Fruit fly (Drosophila melanogaster) whole organism, pupa: ENCODE data around the gene Cp7Fb.
A peak's percentile ranks its signal among the peaks of the same experiment; 100 is the strongest.

ENCODE experiments used
- CG10348 ChIP-seq: fragments of 200-800 bp; sonication (Bioruptor generic); IDR thresholded peaks from 2 replicates; pipeline ENCODE4 v1.3.6; 2022; ENCODE audit warnings: missing biosample characterization, missing genetic modification characterization
- CG12605 ChIP-seq: fragments of 200-800 bp; sonication (Bioruptor generic); IDR thresholded peaks from 2 replicates; pipeline ENCODE4 v1.3.6; 2022; ENCODE audit warnings: missing biosample characterization, missing genetic modification characterization
- CG13204 ChIP-seq: fragments of 200-800 bp; sonication (Bioruptor generic); optimal IDR thresholded peaks from 2 replicates; lab custom pipeline; 2018; ENCODE audit warnings: missing biosample characterization, mild to moderate bottlenecking, missing genetic modification characterization, moderate library complexity
- CG14655 ChIP-seq: fragments of 200-800 bp; sonication (Bioruptor generic); optimal IDR thresholded peaks from 3 replicates; lab custom pipeline; 2017; ENCODE audit warnings: mild to moderate bottlenecking, missing biosample characterization, missing genetic modification reagents, missing genetic modification characterization
- CG15710 ChIP-seq: fragments of 200-800 bp; sonication (Bioruptor generic); optimal IDR thresholded peaks from 2 replicates; lab custom pipeline; 2018; ENCODE audit warnings: missing biosample characterization, mild to moderate bottlenecking, missing genetic modification characterization, moderate library complexity
- CG17806 ChIP-seq: fragments of 200-800 bp; sonication (Bioruptor generic); optimal IDR thresholded peaks from 2 replicates; lab custom pipeline; 2018; ENCODE audit warnings: missing biosample characterization, mild to moderate bottlenecking, missing genetic modification characterization, moderate library complexity
- CG32121 ChIP-seq: fragments of 200-800 bp; sonication (Bioruptor generic); IDR thresholded peaks from 2 replicates; pipeline ENCODE4 v1.3.6; 2022; ENCODE audit warnings: missing biosample characterization, missing genetic modification characterization
- CG34367 ChIP-seq: fragments of 200-800 bp; sonication (Bioruptor generic); optimal IDR thresholded peaks from 2 replicates; lab custom pipeline; 2018; ENCODE audit warnings: missing biosample characterization, mild to moderate bottlenecking, missing genetic modification characterization
- CG4496 ChIP-seq: fragments of 200-800 bp; sonication (Bioruptor generic); IDR thresholded peaks from 3 replicates; pipeline ENCODE4 v1.3.6; 2022; ENCODE audit warnings: missing biosample characterization, missing genetic modification characterization
- CG8159 ChIP-seq: fragments of 200-800 bp; sonication (Bioruptor generic); optimal IDR thresholded peaks from 3 replicates; lab custom pipeline; 2018; ENCODE audit warnings: missing biosample characterization, mild to moderate bottlenecking, missing genetic modification characterization, moderate library complexity
- CG8301 ChIP-seq: fragments of 200-800 bp; sonication (Bioruptor generic); optimal IDR thresholded peaks from 2 replicates; lab custom pipeline; 2018; ENCODE audit warnings: missing biosample characterization, mild to moderate bottlenecking, missing genetic modification characterization
- CG9948 ChIP-seq: fragments of 200-800 bp; sonication (Bioruptor generic); optimal IDR thresholded peaks from 2 replicates; lab custom pipeline; 2018; ENCODE audit warnings: missing biosample characterization, mild to moderate bottlenecking, missing genetic modification characterization, moderate library complexity
- D1 ChIP-seq: fragments of 200-800 bp; sonication (Bioruptor generic); optimal IDR thresholded peaks from 2 replicates; lab custom pipeline; 2018; ENCODE audit warnings: missing biosample characterization, mild to moderate bottlenecking, missing genetic modification characterization, moderate library complexity
- EcR ChIP-seq: fragments of 200-800 bp; sonication (Bioruptor generic); optimal IDR thresholded peaks from 3 replicates; lab custom pipeline; 2019; ENCODE audit warnings: missing biosample characterization, missing genetic modification characterization, mild to moderate bottlenecking, moderate library complexity, missing genetic modification reagents
- Ets98B ChIP-seq: fragments of 200-800 bp; sonication (Bioruptor generic); IDR thresholded peaks from 2 replicates; pipeline ENCODE4 v1.3.6; 2022; ENCODE audit warnings: missing biosample characterization, missing genetic modification characterization
- Pif1A ChIP-seq: fragments of 200-800 bp; sonication (Bioruptor generic); optimal IDR thresholded peaks from 3 replicates; lab custom pipeline; 2016; ENCODE audit warnings: missing biosample characterization, missing genetic modification characterization
- Pif1B ChIP-seq: fragments of 200-800 bp; sonication (Bioruptor generic); optimal IDR thresholded peaks from 3 replicates; lab custom pipeline; 2016; ENCODE audit warnings: missing biosample characterization, missing genetic modification characterization
- Snoo ChIP-seq: fragments of 200-800 bp; sonication (Bioruptor generic); optimal IDR thresholded peaks from 3 replicates; lab custom pipeline; 2017; ENCODE audit warnings: missing biosample characterization, mild to moderate bottlenecking, missing genetic modification characterization, inconsistent platforms
- fd96Ca ChIP-seq: fragments of 200-800 bp; sonication (Bioruptor generic); IDR thresholded peaks from 3 replicates; pipeline ENCODE4 v1.3.6; 2022; ENCODE audit warnings: missing biosample characterization, missing genetic modification characterization
- gl ChIP-seq: fragments of 200-800 bp; sonication (Bioruptor generic); optimal IDR thresholded peaks from 2 replicates; lab custom pipeline; 2018; ENCODE audit warnings: missing biosample characterization, mild to moderate bottlenecking, missing genetic modification characterization
- rn ChIP-seq: fragments of 200-800 bp; sonication (Bioruptor generic); IDR thresholded peaks from 2 replicates; pipeline ENCODE4 v1.3.6; 2022; ENCODE audit warnings: missing biosample characterization, missing genetic modification characterization

Gene Cp7Fb

dm6 chrX:8473339-8473887 is at the start of gene Cp7Fb:
Gene Cp7Fb, plus strand, starts transcription at chrX:8473837.
- no peak for TF ChIP-seq CG13204 (GFP tag; lab: Kevin White, UChicago)
- TF ChIP-seq gl (tag; lab: Kevin White, UChicago) = no peak
- no peak for TF ChIP-seq CG9948 (tag; lab: Kevin White, UChicago)
- no peak for TF ChIP-seq D1 (tag; lab: Kevin White, UChicago)
- TF ChIP-seq CG17806 (tag; lab: Kevin White, UChicago) = no peak
- no peak for TF ChIP-seq CG32121 (GFP tag; lab: Robert Waterston, UW)
- TF ChIP-seq CG10348 (GFP tag; lab: Robert Waterston, UW) = no peak
- no peak for TF ChIP-seq fd96Ca (GFP tag; lab: Robert Waterston, UW)
- TF ChIP-seq CG12605 = no peak
- no peak for TF ChIP-seq EcR (GFP tag; lab: Kevin White, UChicago)
- no peak for TF ChIP-seq Pif1A (GFP tag; lab: Kevin White, UChicago)
- TF ChIP-seq Pif1B = no peak
- no peak for TF ChIP-seq rn
- TF ChIP-seq Ets98B (GFP tag; lab: Robert Waterston, UW) = no peak
- TF ChIP-seq CG8301 (tag; lab: Kevin White, UChicago) = no peak
- no peak for TF ChIP-seq Snoo (tag; lab: Kevin White, UChicago)
- TF ChIP-seq, all 21 proteins: peak for 0

- TF ChIP-seq CG32121 (GFP tag; lab: Robert Waterston, UW) (no peak), CG8301 (tag; lab: Kevin White, UChicago) (no peak), CG14655 (GFP tag; lab: Kevin White, UChicago) (no peak), CG34367 (tag; lab: Kevin White, UChicago) (no peak), CG4496 (GFP tag; lab: Robert Waterston, UW) (no peak), gl (tag; lab: Kevin White, UChicago) (no peak), Pif1A (GFP tag; lab: Kevin White, UChicago) (no peak), CG8159 (tag; lab: Kevin White, UChicago) (no peak), CG9948 (tag; lab: Kevin White, UChicago) (no peak), Pif1B (no peak), CG13204 (GFP tag; lab: Kevin White, UChicago) (no peak), CG17806 (tag; lab: Kevin White, UChicago) (no peak), EcR (GFP tag; lab: Kevin White, UChicago) (no peak), Ets98B (GFP tag; lab: Robert Waterston, UW) (no peak)
These were observed 39.9 kb upstream of the Cp7Fb start, which contains the start of gene CG32712 for dm6 chrX:8433709-8434108. Gene CG32712, minus strand, starts transcription at chrX:8433809.

- TF ChIP-seq CG32121 (GFP tag; lab: Robert Waterston, UW) = peak; percentile 30; the same call in 1 of the 2 replicates
- 0 out of 3 replicates have a peak, but pooled peaks have one; percentile 23 for TF ChIP-seq fd96Ca (GFP tag; lab: Robert Waterston, UW)
- TF ChIP-seq Ets98B (GFP tag; lab: Robert Waterston, UW) = peak; percentile 18; the same call in 1 of the 2 replicates
- no peak for TF ChIP-seq CG8159 (tag; lab: Kevin White, UChicago)
- peak; percentile 11; the same call in 1 of the 2 replicates for TF ChIP-seq CG12605
- TF ChIP-seq EcR (GFP tag; lab: Kevin White, UChicago) = no peak
- peak; percentile 34 for TF ChIP-seq CG15710
- peak; percentile 49 for TF ChIP-seq CG34367 (tag; lab: Kevin White, UChicago)
- TF ChIP-seq CG4496 (GFP tag; lab: Robert Waterston, UW) = peak; percentile 10; the same call in 1 of the 3 replicates
- peak; percentile 6 for TF ChIP-seq Snoo (tag; lab: Kevin White, UChicago)
- no peak for TF ChIP-seq CG13204 (GFP tag; lab: Kevin White, UChicago)
- TF ChIP-seq CG17806 (tag; lab: Kevin White, UChicago) = peak; percentile 32
These were observed 36.9 kb upstream of the Cp7Fb start, which contains the start of gene CG1440 for dm6 chrX:8436656-8437284. Gene CG1440, plus strand, starts transcription at chrX:8437057.

dm6 chrX:8437285-8438110 is 36.1 kb upstream of the Cp7Fb start, which contains the start of gene Miga:
Gene Miga, minus strand, starts transcription at chrX:8437820.
- TF ChIP-seq CG14655 (GFP tag; lab: Kevin White, UChicago) = no peak
- TF ChIP-seq CG15710 = no peak
- no peak for TF ChIP-seq CG13204 (GFP tag; lab: Kevin White, UChicago)
- 0 out of 3 replicates have a peak, but pooled peaks have one; percentile 40 for TF ChIP-seq CG4496 (GFP tag; lab: Robert Waterston, UW)
- no peak for TF ChIP-seq CG12605
- TF ChIP-seq Pif1B = peak; percentile 36
- no peak for TF ChIP-seq CG8159 (tag; lab: Kevin White, UChicago)
- no peak for TF ChIP-seq fd96Ca (GFP tag; lab: Robert Waterston, UW)
- peak; percentile 11; the same call in 1 of the 2 replicates for TF ChIP-seq Ets98B (GFP tag; lab: Robert Waterston, UW)
- TF ChIP-seq CG9948 (tag; lab: Kevin White, UChicago) = no peak
- peak; percentile 32; the same call in 1 of the 2 replicates for TF ChIP-seq CG32121 (GFP tag; lab: Robert Waterston, UW)
- TF ChIP-seq gl (tag; lab: Kevin White, UChicago) = no peak
- TF ChIP-seq EcR (GFP tag; lab: Kevin White, UChicago) = peak; percentile 92
- no peak for TF ChIP-seq CG17806 (tag; lab: Kevin White, UChicago)
- peak; percentile 2 for TF ChIP-seq CG8301 (tag; lab: Kevin White, UChicago)
